Fruit fly (Drosophila melanogaster) whole organism, prepupa: ENCODE data around the gene CG9095.

Source experiments
- Blimp-1 ChIP-seq: fragments of 200-800 bp; sonication (Bioruptor generic); optimal IDR thresholded peaks from 3 replicates; lab custom pipeline; 2017; ENCODE audit warnings: missing biosample characterization, missing genetic modification characterization, mild to moderate bottlenecking, moderate library complexity, missing genetic modification reagents
- CG11902 ChIP-seq: fragments of 200-800 bp; sonication (Bioruptor generic); optimal IDR thresholded peaks from 3 replicates; lab custom pipeline; 2016; ENCODE audit warnings: missing biosample characterization, missing genetic modification characterization
- CG16779 ChIP-seq: fragments of 200-800 bp; sonication (Bioruptor generic); optimal IDR thresholded peaks from 3 replicates; lab custom pipeline; 2017; ENCODE audit warnings: missing biosample characterization, mild to moderate bottlenecking, missing genetic modification characterization
- CG6792 ChIP-seq: fragments of 200-800 bp; sonication (Bioruptor generic); optimal IDR thresholded peaks from 3 replicates; lab custom pipeline; 2016; ENCODE audit warnings: missing biosample characterization, missing genetic modification characterization
- CG8319 ChIP-seq: fragments of 200-800 bp; sonication (Bioruptor generic); optimal IDR thresholded peaks from 3 replicates; lab custom pipeline; 2016; ENCODE audit warnings: missing biosample characterization, missing genetic modification characterization
- Hr39 ChIP-seq: fragments of 200-800 bp; sonication (Bioruptor generic); optimal IDR thresholded peaks from 2 replicates; lab custom pipeline; 2016; ENCODE audit warnings: missing biosample characterization, missing genetic modification characterization
- Sox14 ChIP-seq: fragments of 200-800 bp; sonication (Bioruptor generic); optimal IDR thresholded peaks from 3 replicates; lab custom pipeline; 2016; ENCODE audit warnings: missing biosample characterization, missing genetic modification characterization
- dac ChIP-seq: fragments of 200-800 bp; sonication (Bioruptor generic); optimal IDR thresholded peaks from 2 replicates; lab custom pipeline; 2017; ENCODE audit warnings: missing biosample characterization, mild to moderate bottlenecking, missing genetic modification characterization
- dsx ChIP-seq: fragments of 200-800 bp; optimal IDR thresholded peaks from 3 replicates; lab custom pipeline; 2019; ENCODE audit warnings: missing biosample characterization, mild to moderate bottlenecking, missing genetic modification characterization, moderate library complexity; ENCODE audit not compliant: poor library complexity, severe bottlenecking
- fd85E ChIP-seq: fragments of 200-800 bp; sonication (Bioruptor generic); optimal IDR thresholded peaks from 3 replicates; lab custom pipeline; 2016; ENCODE audit warnings: missing biosample characterization, missing genetic modification characterization

DNA sequence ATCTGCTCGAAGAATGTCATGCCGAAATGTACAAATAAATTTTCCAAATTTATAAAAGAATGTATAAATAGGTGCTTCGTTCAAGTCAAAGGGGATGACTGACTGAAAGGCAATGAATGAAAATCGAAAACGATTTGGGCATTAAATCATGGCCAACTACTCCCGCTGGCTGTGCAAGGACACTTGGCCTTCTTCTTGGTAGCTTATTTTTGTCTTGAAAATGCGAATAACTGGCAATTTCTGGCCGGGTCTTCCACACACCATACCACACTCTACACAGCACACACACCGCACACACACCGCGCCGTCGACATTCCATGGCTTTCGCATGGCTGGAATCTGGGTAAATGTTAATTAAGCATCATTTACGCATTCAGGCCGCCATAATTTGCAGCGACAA lies 43.5 kb upstream of the CG9095 start, which contains the start of gene CG32588:
- no peak for TF ChIP-seq CG11902 (GFP tag; lab: Kevin White, UChicago)
- no peak for TF ChIP-seq Sox14 (GFP tag; lab: Kevin White, UChicago)
- no peak for TF ChIP-seq CG8319 (GFP tag; lab: Kevin White, UChicago)
- no peak for TF ChIP-seq CG16779
- TF ChIP-seq dsx: no peak
- TF ChIP-seq Hr39 (GFP tag; lab: Kevin White, UChicago): no peak
- TF ChIP-seq CG6792 (GFP tag; lab: Kevin White, UChicago): no peak
- no peak for TF ChIP-seq fd85E
- TF ChIP-seq Blimp-1 (GFP tag; lab: Kevin White, UChicago): no peak
- TF ChIP-seq dac: no peak
